Worm (Caenorhabditis elegans) whole organism, early embryonic: ENCODE data around the gene F54C9.3.

ENCODE experiments used
- B0310.2 ChIP-seq: sonication (generic microtip); optimal IDR thresholded peaks from 2 replicates; lab custom pipeline; 2016; ENCODE audit warnings: mild to moderate bottlenecking, missing genetic modification characterization, missing compliant biosample characterization
- F13C5.2 ChIP-seq: sonication (generic microtip); optimal IDR thresholded peaks from 2 replicates; lab custom pipeline; 2017; ENCODE audit warnings: mild to moderate bottlenecking, missing genetic modification characterization, inconsistent platforms, missing compliant biosample characterization
- aly-1 ChIP-seq: sonication (generic microtip); optimal IDR thresholded peaks from 2 replicates; lab custom pipeline; 2016; ENCODE audit warnings: missing genetic modification characterization, missing compliant biosample characterization
- ama-1 ChIP-seq: fragments of 150-350 bp; optimal IDR thresholded peaks from 2 replicates; lab custom pipeline; 2014
- ceh-13 ChIP-seq: fragments of 200-800 bp; sonication (Bioruptor generic); optimal IDR thresholded peaks from 2 replicates; lab custom pipeline; 2018; ENCODE audit warnings: mild to moderate bottlenecking, missing genetic modification characterization, missing compliant biosample characterization
- ceh-36 ChIP-seq: sonication (generic microtip); optimal IDR thresholded peaks from 2 replicates; lab custom pipeline; 2016; ENCODE audit warnings: missing genetic modification characterization, inconsistent platforms, missing compliant biosample characterization
- ets-7 ChIP-seq: sonication (generic microtip); optimal IDR thresholded peaks from 2 replicates; lab custom pipeline; 2016; ENCODE audit warnings: missing genotype, missing genetic modification characterization, missing compliant biosample characterization
- flt-1 ChIP-seq: fragments of 200-800 bp; sonication (Bioruptor generic); IDR thresholded peaks from 2 replicates; pipeline ENCODE4 v1.3.6; 2022; ENCODE audit warnings: missing genetic modification characterization, missing compliant biosample characterization
- hmbx-1 ChIP-seq: sonication (generic microtip); optimal IDR thresholded peaks from 2 replicates; lab custom pipeline; 2016; ENCODE audit warnings: mild to moderate bottlenecking, missing genetic modification characterization, missing compliant biosample characterization
- hmg-4 ChIP-seq: fragments of 200-800 bp; sonication (Bioruptor generic); optimal IDR thresholded peaks from 2 replicates; lab custom pipeline; 2018; ENCODE audit warnings: mild to moderate bottlenecking, missing genetic modification characterization, missing compliant biosample characterization
- hnd-1 ChIP-seq: sonication (generic microtip); optimal IDR thresholded peaks from 2 replicates; lab custom pipeline; 2016; ENCODE audit warnings: missing genetic modification characterization, missing compliant biosample characterization
- pes-1 ChIP-seq: fragments of 200-800 bp; sonication (Bioruptor generic); IDR thresholded peaks from 2 replicates; pipeline ENCODE4 v1.3.6; 2022; ENCODE audit warnings: missing genetic modification reagents, missing genetic modification characterization, missing compliant biosample characterization
- scrt-1 ChIP-seq: fragments of 200-800 bp; sonication (Bioruptor generic); IDR thresholded peaks from 2 replicates; pipeline ENCODE4 v1.3.6; 2022; ENCODE audit warnings: missing genetic modification characterization, missing compliant biosample characterization
- sea-1 ChIP-seq: fragments of 200-800 bp; sonication (Bioruptor generic); conservative IDR thresholded peaks from 2 replicates; pipeline ENCODE4 v1.3.6; 2022; ENCODE audit warnings: missing genetic modification characterization, missing compliant biosample characterization
- tbx-11 ChIP-seq: fragments of 200-800 bp; sonication (Bioruptor generic); IDR thresholded peaks from 2 replicates; pipeline ENCODE4 v1.3.6; 2022; ENCODE audit warnings: missing genetic modification characterization, missing compliant biosample characterization
- tbx-37 ChIP-seq: fragments of 200-800 bp; sonication (Bioruptor generic); conservative IDR thresholded peaks from 2 replicates; pipeline ENCODE4 v1.3.6; 2022; ENCODE audit warnings: missing genetic modification reagents, missing genetic modification characterization, missing compliant biosample characterization
- tra-4 ChIP-seq: sonication (generic microtip); optimal IDR thresholded peaks from 2 replicates; lab custom pipeline; 2017; ENCODE audit warnings: missing genetic modification characterization, missing compliant biosample characterization

Gene F54C9.3

DNA sequence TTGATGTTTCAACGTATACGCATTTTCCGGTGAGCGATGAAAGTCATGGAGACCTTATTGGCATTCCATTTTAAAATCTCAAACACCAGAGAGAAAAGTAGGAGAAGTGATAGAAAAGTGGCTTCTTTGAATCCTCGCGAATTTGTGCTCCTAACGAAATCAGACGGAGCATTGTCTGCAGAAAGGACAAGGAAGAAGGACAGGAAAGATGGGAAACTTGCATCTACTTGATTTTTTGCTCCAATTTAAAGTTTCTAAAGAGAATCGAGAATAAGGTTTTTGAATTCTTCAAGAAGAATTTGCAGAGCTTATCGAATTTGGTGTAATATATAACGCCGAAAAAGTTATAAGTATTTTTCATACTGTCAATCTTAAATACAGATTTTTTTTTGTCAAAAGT is 15.6 kb downstream of the F54C9.3 start:
- TF ChIP-seq pes-1 (GFP tag; lab: Robert Waterston, UW) (no peak), F13C5.2 (tag; lab: Kevin White, UChicago) (no peak), flt-1 (GFP tag; lab: Robert Waterston, UW) (no peak), ets-7 (tag; lab: Kevin White, UChicago) (no peak), scrt-1 (GFP tag; lab: Robert Waterston, UW) (no peak), ceh-13 (no peak), ama-1 (lab: Kevin White, UChicago) (no peak), aly-1 (tag; lab: Kevin White, UChicago) (no peak), hmg-4 (GFP tag; lab: Kevin White, UChicago) (no peak), sea-1 (no peak), tbx-37 (GFP tag; lab: Robert Waterston, UW) (no peak), tbx-11 (GFP tag; lab: Robert Waterston, UW) (no peak), ceh-36 (tag; lab: Kevin White, UChicago) (no peak), hnd-1 (tag; lab: Kevin White, UChicago) (no peak), B0310.2 (no peak), tra-4 (tag; lab: Kevin White, UChicago) (no peak), hmbx-1 (no peak)

ce11 chrII:8546975-8547374 is 19.7 kb downstream of the F54C9.3 start:
- TF ChIP-seq tbx-11 (GFP tag; lab: Robert Waterston, UW) = peak; percentile 91
- TF ChIP-seq sea-1 = peak; percentile 85
- TF ChIP-seq scrt-1 (GFP tag; lab: Robert Waterston, UW) = peak; percentile 92
- TF ChIP-seq aly-1 (tag; lab: Kevin White, UChicago) = peak; percentile 84
- TF ChIP-seq ets-7 (tag; lab: Kevin White, UChicago) = peak; percentile 74
- peak; percentile 81 for TF ChIP-seq B0310.2
- TF ChIP-seq pes-1 (GFP tag; lab: Robert Waterston, UW) = peak; percentile 90
- TF ChIP-seq hmbx-1 = peak; percentile 77
- TF ChIP-seq tbx-37 (GFP tag; lab: Robert Waterston, UW) = peak; percentile 82
- TF ChIP-seq hmg-4 (GFP tag; lab: Kevin White, UChicago) = peak; percentile 93
- TF ChIP-seq hnd-1 (tag; lab: Kevin White, UChicago) = peak; percentile 74
- TF ChIP-seq ceh-36 (tag; lab: Kevin White, UChicago) = peak; percentile 90
- peak; percentile 76 for TF ChIP-seq ceh-13
- no peak for TF ChIP-seq ama-1 (lab: Kevin White, UChicago)
- peak; percentile 92 for TF ChIP-seq flt-1 (GFP tag; lab: Robert Waterston, UW)
- TF ChIP-seq tra-4 (tag; lab: Kevin White, UChicago) = peak; percentile 70
- peak; percentile 86 for TF ChIP-seq F13C5.2 (tag; lab: Kevin White, UChicago)

ce11 chrII:8545315-8545714 is 21.3 kb downstream of the F54C9.3 start, which contains the start of gene decr-1.2:
TSS of gene decr-1.2 (plus strand) at chrII:8545615.
- TF ChIP-seq scrt-1 (GFP tag; lab: Robert Waterston, UW) (no peak), B0310.2 (no peak), hmbx-1 (no peak), tbx-37 (GFP tag; lab: Robert Waterston, UW) (no peak), sea-1 (no peak), flt-1 (GFP tag; lab: Robert Waterston, UW) (no peak), hnd-1 (tag; lab: Kevin White, UChicago) (no peak), ets-7 (tag; lab: Kevin White, UChicago) (no peak), aly-1 (tag; lab: Kevin White, UChicago) (no peak), tra-4 (tag; lab: Kevin White, UChicago) (no peak), ceh-13 (no peak), pes-1 (GFP tag; lab: Robert Waterston, UW) (no peak), ama-1 (lab: Kevin White, UChicago) (no peak), tbx-11 (GFP tag; lab: Robert Waterston, UW) (no peak), hmg-4 (GFP tag; lab: Kevin White, UChicago) (no peak)

DNA sequence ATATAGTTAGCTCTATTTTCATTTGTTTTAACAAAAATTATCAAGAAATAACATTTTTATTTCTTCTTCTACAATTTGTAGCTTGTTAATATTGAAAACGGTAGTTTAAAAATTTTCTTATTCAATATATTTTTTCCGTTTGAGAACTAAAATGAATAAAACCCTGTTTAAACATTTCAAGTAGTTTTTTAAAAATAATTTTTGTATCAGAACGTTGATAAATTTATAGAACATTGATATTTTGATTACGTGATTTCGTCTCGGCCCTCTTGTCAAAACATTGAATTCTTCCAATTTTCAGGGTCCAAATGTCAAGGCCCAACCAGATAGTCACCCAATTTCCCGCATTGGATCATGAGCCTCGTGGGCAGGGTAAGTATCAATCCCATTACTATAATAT is 26.2 kb downstream of the F54C9.3 start, which contains the start of gene pqn-73:
Gene pqn-73, plus strand, starts transcription at position 301 of the 400 bp plus-strand sequence.
- no peak for TF ChIP-seq pes-1 (GFP tag; lab: Robert Waterston, UW)
- TF ChIP-seq scrt-1 (GFP tag; lab: Robert Waterston, UW) = no peak
- no peak for TF ChIP-seq ceh-13

- TF ChIP-seq hnd-1 (tag; lab: Kevin White, UChicago) (no peak), tra-4 (tag; lab: Kevin White, UChicago) (no peak), ceh-36 (tag; lab: Kevin White, UChicago) (no peak), tbx-11 (GFP tag; lab: Robert Waterston, UW) (no peak), flt-1 (GFP tag; lab: Robert Waterston, UW) (no peak), aly-1 (tag; lab: Kevin White, UChicago) (no peak), sea-1 (no peak), hmg-4 (GFP tag; lab: Kevin White, UChicago) (no peak)
These were observed 30.6 kb downstream of the F54C9.3 start, which contains the start of gene W01C9.2 for ce11 chrII:8536060-8536459. TSS of gene W01C9.2 (plus strand) at chrII:8536360.

DNA sequence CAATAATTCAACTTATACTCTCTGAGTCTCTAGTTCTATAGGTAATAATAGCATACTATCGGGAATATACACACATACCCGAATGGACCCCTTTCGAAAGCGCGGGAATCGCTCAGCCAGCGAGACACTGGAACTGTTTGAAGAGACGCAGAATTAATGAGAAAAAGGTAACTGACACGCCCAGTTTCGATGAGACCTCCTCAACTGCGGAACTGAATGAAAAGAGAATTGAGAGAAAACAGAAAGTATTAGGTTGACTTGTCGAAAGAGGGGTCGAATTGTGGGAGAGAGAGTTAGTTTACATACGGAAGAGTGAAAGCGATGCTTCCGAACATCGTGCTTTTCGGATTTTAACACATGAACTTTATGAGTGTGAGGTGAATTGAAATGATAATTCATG is 34.6 kb downstream of the F54C9.3 start:
- TF ChIP-seq ceh-13 (no peak), sea-1 (no peak), hmbx-1 (no peak), tbx-37 (GFP tag; lab: Robert Waterston, UW) (no peak), ets-7 (tag; lab: Kevin White, UChicago) (no peak), tbx-11 (GFP tag; lab: Robert Waterston, UW) (no peak), B0310.2 (no peak), hmg-4 (GFP tag; lab: Kevin White, UChicago) (no peak), flt-1 (GFP tag; lab: Robert Waterston, UW) (no peak), ceh-36 (tag; lab: Kevin White, UChicago) (no peak), tra-4 (tag; lab: Kevin White, UChicago) (no peak), hnd-1 (tag; lab: Kevin White, UChicago) (no peak), F13C5.2 (tag; lab: Kevin White, UChicago) (no peak)

- TF ChIP-seq B0310.2 (no peak), hnd-1 (tag; lab: Kevin White, UChicago) (no peak), ama-1 (lab: Kevin White, UChicago) (no peak), tbx-11 (GFP tag; lab: Robert Waterston, UW) (no peak), F13C5.2 (tag; lab: Kevin White, UChicago) (no peak), pes-1 (GFP tag; lab: Robert Waterston, UW) (no peak), aly-1 (tag; lab: Kevin White, UChicago) (no peak), flt-1 (GFP tag; lab: Robert Waterston, UW) (no peak), ceh-13 (no peak), sea-1 (no peak), ets-7 (tag; lab: Kevin White, UChicago) (no peak), tra-4 (tag; lab: Kevin White, UChicago) (no peak), scrt-1 (GFP tag; lab: Robert Waterston, UW) (no peak), hmg-4 (GFP tag; lab: Kevin White, UChicago) (no peak), ceh-36 (tag; lab: Kevin White, UChicago) (no peak)
These were observed 35.4 kb downstream of the F54C9.3 start, which contains the start of gene gldi-7 for ce11 chrII:8531181-8531759. TSS of gene gldi-7 (minus strand) at chrII:8531222.
